Worm (Caenorhabditis elegans) whole organism, L1 larva: ENCODE data around the gene rpl-36.A.

Source experiments
- C04F5.9 ChIP-seq: sonication (generic microtip); optimal IDR thresholded peaks from 2 replicates; lab custom pipeline; 2016; ENCODE audit warnings: missing genetic modification characterization, missing compliant biosample characterization
- C34B4.2 ChIP-seq: sonication (generic microtip); optimal IDR thresholded peaks from 2 replicates; lab custom pipeline; 2017; ENCODE audit warnings: mild to moderate bottlenecking, missing genetic modification characterization, missing compliant biosample characterization
- F16B12.6 ChIP-seq: fragments of 150-350 bp; optimal IDR thresholded peaks from 2 replicates; lab custom pipeline; 2014; ENCODE audit warnings: missing biosample characterization, missing genetic modification characterization
- Y116A8C.19 ChIP-seq: sonication (generic microtip); optimal IDR thresholded peaks from 2 replicates; lab custom pipeline; 2016; ENCODE audit warnings: missing compliant biosample characterization, missing genetic modification characterization, borderline replicate concordance
- alr-1 ChIP-seq: fragments of 200-800 bp; sonication (Bioruptor generic); optimal IDR thresholded peaks from 2 replicates; lab custom pipeline; 2018; ENCODE audit warnings: borderline replicate concordance, mild to moderate bottlenecking, missing genetic modification characterization, missing compliant biosample characterization
- aly-2 ChIP-seq: fragments of 150-350 bp; optimal IDR thresholded peaks from 2 replicates; lab custom pipeline; 2014; ENCODE audit warnings: missing biosample characterization, missing genetic modification characterization
- ama-1 ChIP-seq: fragments of 150-350 bp; optimal IDR thresholded peaks from 2 replicates; lab custom pipeline; 2014
- blmp-1 ChIP-seq: fragments of 150-350 bp; optimal IDR thresholded peaks from 2 replicates; lab custom pipeline; 2014; ENCODE audit warnings: missing biosample characterization, missing genetic modification characterization
- ceh-82 ChIP-seq, 3 experiments: fragments of 150-350 bp in 1 of 3; sonication (generic microtip) in 2 of 3; optimal IDR thresholded peaks; 2 replicates each; lab custom pipeline; 2014 to 2017; ENCODE audit warnings: missing biosample characterization in 3 of 3, missing genetic modification characterization in 3 of 3
- ceh-88 ChIP-seq: fragments of 200-800 bp; sonication (Bioruptor generic); IDR thresholded peaks from 2 replicates; pipeline ENCODE4 v1.3.6; 2022; ENCODE audit warnings: missing genetic modification characterization, missing compliant biosample characterization
- dpl-1 ChIP-seq, 3 experiments: fragments of 150-350 bp in 2 of 3; sonication (generic microtip) in 1 of 3; optimal IDR thresholded peaks; 2 replicates each; lab custom pipeline; 2014 to 2017; ENCODE audit warnings: missing biosample characterization in 3 of 3, missing genetic modification characterization in 3 of 3, missing genetic modification reagents in 3 of 3
- dsc-1 ChIP-seq: sonication (generic microtip); optimal IDR thresholded peaks from 2 replicates; lab custom pipeline; 2016; ENCODE audit warnings: mild to moderate bottlenecking, missing genetic modification characterization, missing compliant biosample characterization
- efl-1 ChIP-seq, 4 experiments: fragments of 150-350 bp; optimal IDR thresholded peaks in 3 of 4; peaks in 1 of 4; 1 replicate in 1 of 4; 2 replicates in 3 of 4; lab custom pipeline; 2014; ENCODE audit warnings: missing biosample characterization in 2 of 4, missing genetic modification characterization in 2 of 4, missing genetic modification reagents in 2 of 4
- efl-3 ChIP-seq: fragments of 200-800 bp; sonication (Bioruptor generic); optimal IDR thresholded peaks from 2 replicates; lab custom pipeline; 2018; ENCODE audit warnings: mild to moderate bottlenecking, missing genetic modification characterization, missing compliant biosample characterization
- elt-2 ChIP-seq: sonication (generic microtip); optimal IDR thresholded peaks from 2 replicates; lab custom pipeline; 2016; ENCODE audit warnings: missing genetic modification characterization, mild to moderate bottlenecking, inconsistent platforms, missing compliant biosample characterization, missing genetic modification reagents
- ets-5 ChIP-seq: fragments of 200-800 bp; sonication (Bioruptor generic); IDR thresholded peaks from 2 replicates; pipeline ENCODE4 v1.3.6; 2022; ENCODE audit warnings: missing genetic modification characterization, missing compliant biosample characterization
- fkh-10 ChIP-seq: sonication (generic microtip); optimal IDR thresholded peaks from 2 replicates; lab custom pipeline; 2017; ENCODE audit warnings: missing biosample characterization, missing genetic modification reagents, missing genetic modification characterization
- fkh-4 ChIP-seq: sonication (generic microtip); optimal IDR thresholded peaks from 2 replicates; lab custom pipeline; 2016; ENCODE audit warnings: missing compliant biosample characterization, missing genetic modification characterization, borderline replicate concordance
- fkh-8 ChIP-seq: sonication (generic microtip); optimal IDR thresholded peaks from 2 replicates; lab custom pipeline; 2016; ENCODE audit warnings: mild to moderate bottlenecking, missing genetic modification characterization, missing compliant biosample characterization
- grh-1 ChIP-seq: fragments of 200-800 bp; sonication (Bioruptor generic); IDR thresholded peaks from 2 replicates; pipeline ENCODE4 v1.3.6; 2022; ENCODE audit warnings: missing genetic modification reagents, missing genetic modification characterization, missing compliant biosample characterization
- hlh-17 ChIP-seq: fragments of 200-800 bp; sonication (Bioruptor generic); optimal IDR thresholded peaks from 2 replicates; lab custom pipeline; 2018; ENCODE audit warnings: missing genetic modification characterization, mild to moderate bottlenecking, missing compliant biosample characterization, moderate library complexity, borderline replicate concordance
- irx-1 ChIP-seq: sonication (generic microtip); optimal IDR thresholded peaks from 2 replicates; lab custom pipeline; 2016; ENCODE audit warnings: missing genetic modification characterization, missing compliant biosample characterization
- jun-1 ChIP-seq: fragments of 150-350 bp; optimal IDR thresholded peaks from 2 replicates; lab custom pipeline; 2014; ENCODE audit warnings: missing biosample characterization, missing genetic modification reagents, missing genetic modification characterization
- lin-14 ChIP-seq: fragments of 200-800 bp; sonication (Bioruptor generic); optimal IDR thresholded peaks from 2 replicates; lab custom pipeline; 2018; ENCODE audit warnings: mild to moderate bottlenecking, missing genetic modification characterization, moderate library complexity, missing compliant biosample characterization
- lin-35 ChIP-seq, 2 experiments: fragments of 150-350 bp; optimal IDR thresholded peaks; 2 replicates each; lab custom pipeline; 2014; ENCODE audit warnings: missing biosample characterization in 2 of 2, missing genetic modification characterization in 2 of 2, missing genetic modification reagents in 2 of 2
- lin-39 ChIP-seq: fragments of 150-350 bp; optimal IDR thresholded peaks from 2 replicates; lab custom pipeline; 2014; ENCODE audit warnings: missing biosample characterization, missing genetic modification reagents, missing genetic modification characterization
- lsy-2 ChIP-seq, 2 experiments: fragments of 150-350 bp; optimal IDR thresholded peaks; 2 replicates each; lab custom pipeline; 2014; ENCODE audit warnings: missing biosample characterization in 2 of 2, missing genetic modification characterization in 2 of 2
- mab-9 ChIP-seq: fragments of 200-800 bp; sonication (Bioruptor generic); IDR thresholded peaks from 2 replicates; pipeline ENCODE4 v1.3.6; 2022; ENCODE audit warnings: missing genetic modification reagents, missing genetic modification characterization, missing compliant biosample characterization
- mdl-1 ChIP-seq, 2 experiments: fragments of 150-350 bp; optimal IDR thresholded peaks; 2 replicates each; lab custom pipeline; 2014 to 2017; ENCODE audit warnings: missing biosample characterization in 2 of 2, missing genetic modification characterization in 2 of 2, inconsistent platforms in 1 of 2
- nhr-12 ChIP-seq: sonication (generic microtip); optimal IDR thresholded peaks from 2 replicates; lab custom pipeline; 2017; ENCODE audit warnings: missing biosample characterization, missing genetic modification characterization
- nhr-19 ChIP-seq: fragments of 200-800 bp; sonication (Bioruptor generic); conservative IDR thresholded peaks from 2 replicates; pipeline ENCODE4 v1.3.6; 2022; ENCODE audit warnings: missing genetic modification characterization, missing compliant biosample characterization
- nhr-237 ChIP-seq: fragments of 150-350 bp; optimal IDR thresholded peaks from 2 replicates; lab custom pipeline; 2014; ENCODE audit warnings: missing biosample characterization, missing genetic modification characterization
- nhr-71 ChIP-seq: sonication (generic microtip); optimal IDR thresholded peaks from 2 replicates; lab custom pipeline; 2016; ENCODE audit warnings: mild to moderate bottlenecking, missing genetic modification characterization, moderate library complexity, missing compliant biosample characterization
- nhr-84 ChIP-seq: sonication (generic microtip); optimal IDR thresholded peaks from 2 replicates; lab custom pipeline; 2017; ENCODE audit warnings: missing biosample characterization, missing genetic modification characterization
- nhr-90 ChIP-seq: sonication (generic microtip); optimal IDR thresholded peaks from 2 replicates; lab custom pipeline; 2016; ENCODE audit warnings: mild to moderate bottlenecking, missing genetic modification characterization, missing compliant biosample characterization; ENCODE audit not compliant: poor library complexity
- pag-3 ChIP-seq: sonication (generic microtip); optimal IDR thresholded peaks from 2 replicates; lab custom pipeline; 2017; ENCODE audit warnings: missing genetic modification characterization, mild to moderate bottlenecking, missing compliant biosample characterization, antibody characterized with exemption, borderline replicate concordance; ENCODE audit not compliant: insufficient read depth
- pax-3 ChIP-seq: fragments of 200-800 bp; sonication (Bioruptor generic); optimal IDR thresholded peaks from 2 replicates; lab custom pipeline; 2018; ENCODE audit warnings: mild to moderate bottlenecking, missing genetic modification characterization, moderate library complexity, missing compliant biosample characterization
- pqm-1 ChIP-seq: sonication (generic microtip); optimal IDR thresholded peaks from 3 replicates; lab custom pipeline; 2017; ENCODE audit warnings: missing biosample characterization, missing genetic modification characterization
- rnt-1 ChIP-seq: sonication (generic microtip); optimal IDR thresholded peaks from 2 replicates; lab custom pipeline; 2016; ENCODE audit warnings: mild to moderate bottlenecking, missing genetic modification characterization, moderate library complexity, missing compliant biosample characterization
- snpc-4 ChIP-seq: fragments of 150-350 bp; optimal IDR thresholded peaks from 2 replicates; lab custom pipeline; 2014; ENCODE audit warnings: missing biosample characterization, missing genetic modification characterization
- snu-23 ChIP-seq: sonication (generic microtip); optimal IDR thresholded peaks from 2 replicates; lab custom pipeline; 2016; ENCODE audit warnings: missing genetic modification characterization, missing compliant biosample characterization
- sox-4 ChIP-seq: sonication (generic microtip); optimal IDR thresholded peaks from 2 replicates; lab custom pipeline; 2016; ENCODE audit warnings: missing genetic modification characterization, missing compliant biosample characterization
- tbx-2 ChIP-seq: sonication (generic microtip); optimal IDR thresholded peaks from 2 replicates; lab custom pipeline; 2016; ENCODE audit warnings: missing genetic modification characterization, missing compliant biosample characterization
- unc-130 ChIP-seq: fragments of 150-350 bp; optimal IDR thresholded peaks from 2 replicates; lab custom pipeline; 2017; ENCODE audit warnings: missing biosample characterization, missing genetic modification characterization, inconsistent platforms
- unc-30 ChIP-seq: sonication (generic microtip); optimal IDR thresholded peaks from 2 replicates; lab custom pipeline; 2017; ENCODE audit warnings: missing biosample characterization, missing genetic modification characterization
- unc-62 ChIP-seq: fragments of 150-350 bp; optimal IDR thresholded peaks from 2 replicates; lab custom pipeline; 2014; ENCODE audit warnings: missing biosample characterization, missing genetic modification reagents, missing genetic modification characterization
- unc-98 ChIP-seq: fragments of 200-800 bp; sonication (Bioruptor generic); IDR thresholded peaks from 2 replicates; pipeline ENCODE4 v1.3.6; 2022; ENCODE audit warnings: missing genetic modification characterization, missing compliant biosample characterization
- vab-15 ChIP-seq: sonication (generic microtip); optimal IDR thresholded peaks from 2 replicates; lab custom pipeline; 2017; ENCODE audit warnings: missing genotype, mild to moderate bottlenecking, missing genetic modification characterization, missing compliant biosample characterization
- xbp-1 ChIP-seq: sonication (generic microtip); optimal IDR thresholded peaks from 2 replicates; lab custom pipeline; 2016; ENCODE audit warnings: missing genetic modification characterization, missing compliant biosample characterization
- zag-1 ChIP-seq: fragments of 150-350 bp; optimal IDR thresholded peaks from 2 replicates; lab custom pipeline; 2014; ENCODE audit warnings: missing biosample characterization, missing genetic modification characterization
- zip-4 ChIP-seq: fragments of 200-800 bp; sonication (Bioruptor generic); optimal IDR thresholded peaks from 2 replicates; lab custom pipeline; 2018; ENCODE audit warnings: mild to moderate bottlenecking, missing genetic modification characterization, moderate library complexity, missing compliant biosample characterization
- ztf-4 ChIP-seq: fragments of 150-350 bp; optimal IDR thresholded peaks from 2 replicates; lab custom pipeline; 2014; ENCODE audit warnings: missing biosample characterization, missing genetic modification characterization

The rpl-36.A gene

DNA sequence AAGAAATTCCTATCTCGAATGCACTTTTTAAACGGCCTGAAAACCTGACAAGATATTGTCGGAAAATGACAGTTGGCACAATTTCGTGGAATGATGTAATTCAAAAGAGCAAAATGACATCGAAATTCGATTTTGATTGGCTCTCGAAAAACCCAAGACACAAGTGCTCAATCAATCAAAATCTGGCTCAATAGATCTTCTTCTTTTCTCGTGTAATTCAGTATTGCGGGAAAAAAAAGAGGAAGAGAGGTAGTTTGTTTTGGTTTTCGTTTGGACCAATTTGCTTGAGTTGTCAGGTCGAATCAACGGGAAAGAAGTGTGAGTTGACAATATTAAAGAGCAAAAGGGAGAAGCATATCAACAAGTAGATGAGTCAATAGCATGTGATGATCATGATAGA lies 38.8 kb upstream of the rpl-36.A start:
- peak; percentile 11 for TF ChIP-seq snu-23 (GFP tag; lab: Kevin White, UChicago)
- TF ChIP-seq nhr-19 (GFP tag; lab: Robert Waterston, UW), result 0 out of 2 replicates have a peak, but pooled peaks have one; percentile 24
- TF ChIP-seq unc-98, result no peak
- TF ChIP-seq pax-3 (tag; lab: Kevin White, UChicago), result no peak
- no peak for TF ChIP-seq grh-1 (GFP tag; lab: Robert Waterston, UW)
- no peak for TF ChIP-seq zip-4 (GFP tag; lab: Kevin White, UChicago)
- TF ChIP-seq Y116A8C.19, result no peak
- no peak for TF ChIP-seq unc-62 (GFP tag; lab: Kevin White, UChicago)
- no peak for TF ChIP-seq efl-3 (GFP tag; lab: Kevin White, UChicago)
- TF ChIP-seq vab-15 (tag; lab: Kevin White, UChicago), result peak; percentile 22
- peak in 1 of 2 experiments; percentile 4 for TF ChIP-seq efl-1 (optimal IDR thresholded peaks at IDR 0.05; lab: Kevin White, UChicago)
- peak in 1 of 2 experiments; percentile 85 for TF ChIP-seq efl-1 (GFP tag; optimal IDR thresholded peaks at IDR 0.05 in 1 of 2; lab: Kevin White, UChicago)
- TF ChIP-seq F16B12.6 (tag; lab: Kevin White, UChicago), result no peak
- TF ChIP-seq unc-130 (tag; lab: Kevin White, UChicago), result no peak
- TF ChIP-seq fkh-10 (GFP tag; lab: Kevin White, UChicago), result no peak
- TF ChIP-seq fkh-8 (tag; lab: Kevin White, UChicago), result no peak
- no peak for TF ChIP-seq unc-30 (tag; lab: Kevin White, UChicago)
- TF ChIP-seq lin-35 (GFP tag; optimal IDR thresholded peaks at IDR 0.05; lab: Kevin White, UChicago), result peak in 1 of 2 experiments; percentile 13
- TF ChIP-seq lin-14 (GFP tag; lab: Kevin White, UChicago), result peak; percentile 74
- peak; percentile 31 to 57 for TF ChIP-seq lsy-2 (tag; optimal IDR thresholded peaks at IDR 0.05; lab: Kevin White, UChicago)
- TF ChIP-seq tbx-2 (tag; lab: Kevin White, UChicago), result no peak
- no peak for TF ChIP-seq jun-1 (tag; lab: Kevin White, UChicago)
- no peak for TF ChIP-seq mdl-1 (tag; optimal IDR thresholded peaks at IDR 0.05; lab: Kevin White, UChicago)
- TF ChIP-seq snpc-4 (tag; lab: Kevin White, UChicago), result no peak
- peak; percentile 4 for TF ChIP-seq elt-2
- no peak for TF ChIP-seq zag-1 (tag; lab: Kevin White, UChicago)
- no peak for TF ChIP-seq dsc-1 (tag; lab: Kevin White, UChicago)
- no peak for TF ChIP-seq pag-3
- TF ChIP-seq nhr-84 (tag; lab: Kevin White, UChicago), result no peak
- TF ChIP-seq sox-4, result no peak
- no peak for TF ChIP-seq pqm-1 (tag; lab: Kevin White, UChicago)
- no peak for TF ChIP-seq nhr-12 (tag; lab: Kevin White, UChicago)
- TF ChIP-seq dpl-1 (GFP tag; optimal IDR thresholded peaks at IDR 0.05; lab: Kevin White, UChicago), result no peak
- no peak for TF ChIP-seq C04F5.9 (tag; lab: Kevin White, UChicago)
- no peak for TF ChIP-seq nhr-90 (tag; lab: Kevin White, UChicago)
- no peak for TF ChIP-seq irx-1 (tag; lab: Kevin White, UChicago)
- TF ChIP-seq mab-9, result no peak
- peak; percentile 39 for TF ChIP-seq lin-39 (tag; lab: Kevin White, UChicago)
- no peak for TF ChIP-seq blmp-1
- no peak for TF ChIP-seq aly-2 (tag; lab: Kevin White, UChicago)
- TF ChIP-seq rnt-1 (tag; lab: Kevin White, UChicago), result peak; percentile 66
- peak; percentile 67 for TF ChIP-seq nhr-71 (tag; lab: Kevin White, UChicago)

DNA sequence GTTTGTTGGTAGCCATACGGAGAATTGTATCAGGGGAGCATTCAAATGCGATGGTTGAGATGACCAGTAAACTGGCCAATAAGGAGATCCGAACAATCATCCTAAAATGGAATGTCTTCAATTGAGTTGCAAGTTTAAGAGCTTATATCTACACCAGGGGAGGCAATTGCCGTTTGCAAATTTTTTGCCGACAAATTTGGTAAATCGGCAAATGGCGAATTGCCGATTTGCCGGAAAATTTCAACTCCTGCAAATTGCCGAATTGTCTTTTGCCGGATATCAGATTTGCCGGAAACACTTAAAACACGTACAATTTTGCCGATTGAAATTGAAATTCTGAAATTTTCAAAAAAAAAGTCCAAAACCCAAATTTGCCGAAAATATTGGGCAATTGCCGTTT lies 37.8 kb upstream of the rpl-36.A start, which contains the start of gene F40F8.5:
TSS of gene F40F8.5 (minus strand) at position 101 of the 400 bp plus-strand sequence.
- TF ChIP-seq alr-1 (tag; lab: Kevin White, UChicago) (no peak), pax-3 (tag; lab: Kevin White, UChicago) (no peak), snu-23 (GFP tag; lab: Kevin White, UChicago) (no peak), ceh-88 (no peak), sox-4 (no peak), fkh-4 (tag; lab: Kevin White, UChicago) (no peak), rnt-1 (tag; lab: Kevin White, UChicago) (no peak), C34B4.2 (tag; lab: Kevin White, UChicago) (no peak), ztf-4 (tag; lab: Kevin White, UChicago) (no peak), ama-1 (no peak), xbp-1 (no peak), unc-62 (GFP tag; lab: Kevin White, UChicago) (no peak), Y116A8C.19 (no peak), nhr-237 (tag; lab: Kevin White, UChicago) (no peak), ets-5 (no peak), efl-3 (GFP tag; lab: Kevin White, UChicago) (no peak), jun-1 (tag; lab: Kevin White, UChicago) (no peak), hlh-17 (GFP tag; lab: Kevin White, UChicago) (no peak), ceh-82 (tag; optimal IDR thresholded peaks at IDR 0.05; lab: Kevin White, UChicago) (no peak)
